Worm (Caenorhabditis elegans) whole organism, L3 larva: Measurements from ENCODE around the gene sru-30.

Experiments used
- R02D3.7 ChIP-seq: fragments of 150-350 bp; optimal IDR thresholded peaks from 2 replicates; lab custom pipeline; 2014; ENCODE audit warnings: missing biosample characterization, missing genetic modification characterization
- ceh-16 ChIP-seq: sonication (generic microtip); optimal IDR thresholded peaks from 2 replicates; lab custom pipeline; 2017; ENCODE audit warnings: missing biosample characterization, missing genetic modification characterization
- ceh-28 ChIP-seq: fragments of 150-350 bp; optimal IDR thresholded peaks from 2 replicates; lab custom pipeline; 2014; ENCODE audit warnings: missing biosample characterization, missing genetic modification reagents, missing genetic modification characterization
- ceh-82 ChIP-seq: fragments of 150-350 bp; optimal IDR thresholded peaks from 2 replicates; lab custom pipeline; 2014; ENCODE audit warnings: missing biosample characterization, missing genetic modification characterization
- ceh-9 ChIP-seq: sonication (generic microtip); optimal IDR thresholded peaks from 2 replicates; lab custom pipeline; 2018; ENCODE audit warnings: missing biosample characterization, missing genetic modification characterization
- daf-12 ChIP-seq: fragments of 150-350 bp; optimal IDR thresholded peaks from 2 replicates; lab custom pipeline; 2014; ENCODE audit warnings: missing biosample characterization, missing genetic modification reagents, missing genetic modification characterization
- egl-27 ChIP-seq: sonication (generic microtip); optimal IDR thresholded peaks from 4 replicates; lab custom pipeline; 2017; ENCODE audit warnings: missing biosample characterization, missing genetic modification reagents, missing genetic modification characterization
- elt-1 ChIP-seq: fragments of 150-350 bp; optimal IDR thresholded peaks from 2 replicates; lab custom pipeline; 2014; ENCODE audit warnings: missing biosample characterization, missing genetic modification characterization
- elt-2 ChIP-seq: sonication (generic microtip); optimal IDR thresholded peaks from 2 replicates; lab custom pipeline; 2016; ENCODE audit warnings: missing genetic modification reagents, mild to moderate bottlenecking, missing genetic modification characterization, missing compliant biosample characterization
- elt-3 ChIP-seq, 3 experiments: fragments of 150-350 bp in 1 of 3; sonication (generic microtip) in 2 of 3; optimal IDR thresholded peaks; 2 replicates in 2 of 3; 4 replicates in 1 of 3; lab custom pipeline; 2014 to 2017; ENCODE audit warnings: missing biosample characterization in 3 of 3, missing genetic modification characterization in 3 of 3
- eor-1 ChIP-seq, 2 experiments: fragments of 150-350 bp; optimal IDR thresholded peaks; 2 replicates each; lab custom pipeline; 2014 to 2018; ENCODE audit warnings: missing biosample characterization in 2 of 2, missing genetic modification characterization in 2 of 2
- fkh-10 ChIP-seq: sonication (generic microtip); optimal IDR thresholded peaks from 2 replicates; lab custom pipeline; 2017; ENCODE audit warnings: missing biosample characterization, missing genetic modification reagents, missing genetic modification characterization
- fkh-2 ChIP-seq: fragments of 150-350 bp; optimal IDR thresholded peaks from 2 replicates; lab custom pipeline; 2014; ENCODE audit warnings: missing biosample characterization, missing genetic modification reagents, missing genetic modification characterization
- fos-1 ChIP-seq: fragments of 150-350 bp; optimal IDR thresholded peaks from 2 replicates; lab custom pipeline; 2014; ENCODE audit warnings: missing biosample characterization, missing genetic modification characterization
- hmg-11 ChIP-seq: sonication (generic microtip); optimal IDR thresholded peaks from 2 replicates; lab custom pipeline; 2016; ENCODE audit warnings: missing genetic modification characterization, missing compliant biosample characterization
- jun-1 ChIP-seq: fragments of 150-350 bp; optimal IDR thresholded peaks from 2 replicates; lab custom pipeline; 2014; ENCODE audit warnings: missing biosample characterization, missing genetic modification reagents, missing genetic modification characterization
- lin-15B ChIP-seq: fragments of 150-350 bp; optimal IDR thresholded peaks from 2 replicates; lab custom pipeline; 2014; ENCODE audit warnings: missing biosample characterization, missing genetic modification characterization
- lsy-12 ChIP-seq: sonication (generic microtip); optimal IDR thresholded peaks from 2 replicates; lab custom pipeline; 2016; ENCODE audit warnings: mild to moderate bottlenecking, missing genetic modification characterization, missing compliant biosample characterization
- mdl-1 ChIP-seq: fragments of 150-350 bp; optimal IDR thresholded peaks from 2 replicates; lab custom pipeline; 2014; ENCODE audit warnings: missing biosample characterization, missing genetic modification characterization
- nfya-1 ChIP-seq: sonication (generic microtip); optimal IDR thresholded peaks from 2 replicates; lab custom pipeline; 2017; ENCODE audit warnings: missing genetic modification characterization, mild to moderate bottlenecking, missing compliant biosample characterization, antibody characterized with exemption, moderate library complexity; ENCODE audit not compliant: insufficient read depth
- nhr-11 ChIP-seq: fragments of 150-350 bp; optimal IDR thresholded peaks from 2 replicates; lab custom pipeline; 2014; ENCODE audit warnings: missing biosample characterization, missing genetic modification characterization
- nhr-12 ChIP-seq: fragments of 150-350 bp; optimal IDR thresholded peaks from 2 replicates; lab custom pipeline; 2014; ENCODE audit warnings: missing biosample characterization, missing genetic modification characterization
- nhr-237 ChIP-seq: fragments of 150-350 bp; optimal IDR thresholded peaks from 2 replicates; lab custom pipeline; 2014; ENCODE audit warnings: missing biosample characterization, missing genetic modification characterization
- nhr-25 ChIP-seq: sonication (generic microtip); optimal IDR thresholded peaks from 2 replicates; lab custom pipeline; 2017; ENCODE audit warnings: missing biosample characterization, missing genetic modification characterization
- nhr-28 ChIP-seq: fragments of 150-350 bp; optimal IDR thresholded peaks from 2 replicates; lab custom pipeline; 2014; ENCODE audit warnings: missing biosample characterization, missing genetic modification characterization
- nhr-67 ChIP-seq: fragments of 150-350 bp; optimal IDR thresholded peaks from 2 replicates; lab custom pipeline; 2014; ENCODE audit warnings: missing biosample characterization, missing genetic modification characterization
- nhr-76 ChIP-seq: fragments of 150-350 bp; sonication (generic microtip); optimal IDR thresholded peaks from 5 replicates; lab custom pipeline; 2014; ENCODE audit warnings: missing biosample characterization, missing genetic modification characterization
- nhr-77 ChIP-seq: fragments of 150-350 bp; optimal IDR thresholded peaks from 2 replicates; lab custom pipeline; 2014; ENCODE audit warnings: missing biosample characterization, missing genetic modification characterization
- pha-4 ChIP-seq: fragments of 150-350 bp; optimal IDR thresholded peaks from 2 replicates; lab custom pipeline; 2014; ENCODE audit warnings: missing biosample characterization, missing genetic modification reagents, missing genetic modification characterization
- sea-2 ChIP-seq: fragments of 150-350 bp; sonication (generic microtip); optimal IDR thresholded peaks from 4 replicates; lab custom pipeline; 2014; ENCODE audit warnings: missing biosample characterization, missing genetic modification reagents, missing genetic modification characterization
- skn-1 ChIP-seq: fragments of 150-350 bp; optimal IDR thresholded peaks from 2 replicates; lab custom pipeline; 2014; ENCODE audit warnings: missing biosample characterization, missing genetic modification characterization
- snpc-4 ChIP-seq: fragments of 150-350 bp; optimal IDR thresholded peaks from 2 replicates; lab custom pipeline; 2014; ENCODE audit warnings: missing biosample characterization, missing genetic modification characterization
- unc-62 ChIP-seq: fragments of 150-350 bp; sonication (generic microtip); optimal IDR thresholded peaks from 4 replicates; lab custom pipeline; 2014; ENCODE audit warnings: missing biosample characterization, missing genetic modification reagents, missing genetic modification characterization
- zag-1 ChIP-seq: fragments of 150-350 bp; optimal IDR thresholded peaks from 2 replicates; lab custom pipeline; 2014; ENCODE audit warnings: missing biosample characterization, missing genetic modification characterization
- ztf-11 ChIP-seq: fragments of 150-350 bp; optimal IDR thresholded peaks from 2 replicates; lab custom pipeline; 2014; ENCODE audit warnings: missing biosample characterization, missing genetic modification characterization
- ztf-4 ChIP-seq: fragments of 150-350 bp; optimal IDR thresholded peaks from 2 replicates; lab custom pipeline; 2014; ENCODE audit warnings: missing biosample characterization, missing genetic modification characterization

The sru-30 gene

DNA sequence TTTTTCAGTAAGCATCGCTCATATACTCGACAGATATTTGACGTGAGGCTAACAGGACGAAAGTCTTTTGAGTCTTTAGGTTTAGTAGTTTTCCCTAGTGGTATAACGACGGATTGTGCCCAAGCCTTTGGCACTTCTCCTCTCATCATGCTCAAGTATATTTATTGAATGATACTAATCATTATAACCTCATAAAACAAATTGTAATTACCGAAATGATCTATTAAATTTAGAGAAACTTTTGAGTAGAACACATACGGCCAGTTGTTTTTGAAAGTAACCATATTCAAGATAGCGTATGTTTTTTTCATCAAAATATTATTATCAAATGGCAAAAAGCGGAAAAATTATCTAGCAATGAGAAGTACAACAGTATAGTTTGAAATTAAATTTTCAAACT lies 42.3 kb upstream of the sru-30 start:
- TF ChIP-seq zag-1 (tag; lab: Kevin White, UChicago) (no peak), ceh-28 (tag; lab: Kevin White, UChicago) (no peak), nhr-11 (tag; lab: Kevin White, UChicago) (no peak), ceh-16 (tag; lab: Kevin White, UChicago) (no peak), ztf-4 (tag; lab: Kevin White, UChicago) (no peak)

DNA sequence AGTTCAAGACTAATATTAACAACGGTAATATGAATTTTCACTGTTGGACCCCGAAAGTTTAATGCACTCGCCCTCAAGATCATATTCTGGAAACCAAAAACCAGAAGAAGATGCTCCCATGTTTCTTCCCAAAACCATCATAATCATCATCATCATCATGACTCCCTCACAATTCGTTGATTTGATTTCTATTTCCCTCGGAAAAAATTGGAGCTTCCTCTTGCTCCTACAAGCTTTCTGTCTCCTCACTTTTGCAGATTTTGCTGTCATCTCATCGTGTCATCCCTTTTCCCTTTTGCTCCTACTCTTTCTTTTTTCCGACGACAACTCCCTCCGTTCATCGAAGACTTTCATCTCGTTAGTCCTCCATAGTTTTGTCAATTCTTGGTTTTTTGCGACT lies 41.7 kb upstream of the sru-30 start, which contains the start of gene F46B6.2:
TSS of gene F46B6.2 (plus strand) at position 316 of the 400 bp plus-strand sequence.
- no peak for TF ChIP-seq nhr-67
- no peak for TF ChIP-seq elt-3 (tag; optimal IDR thresholded peaks at IDR 0.05; lab: Kevin White, UChicago)
- no peak for TF ChIP-seq nhr-237 (tag; lab: Kevin White, UChicago)
- TF ChIP-seq nhr-28 (tag; lab: Kevin White, UChicago), result no peak
- no peak for TF ChIP-seq R02D3.7 (tag; lab: Kevin White, UChicago)
- TF ChIP-seq zag-1 (tag; lab: Kevin White, UChicago), result no peak
- no peak for TF ChIP-seq lsy-12
- TF ChIP-seq snpc-4 (tag; lab: Kevin White, UChicago), result no peak
- no peak for TF ChIP-seq nfya-1 (tag; lab: Kevin White, UChicago)
- TF ChIP-seq egl-27 (tag; lab: Kevin White, UChicago), result no peak
- no peak for TF ChIP-seq ceh-9 (tag; lab: Kevin White, UChicago)
- TF ChIP-seq mdl-1, result no peak
- no peak for TF ChIP-seq daf-12 (tag; lab: Kevin White, UChicago)
- no peak for TF ChIP-seq ztf-11
- TF ChIP-seq nhr-77 (tag; lab: Kevin White, UChicago), result no peak
- TF ChIP-seq elt-2, result no peak
- no peak for TF ChIP-seq lin-15B (tag; lab: Kevin White, UChicago)
- TF ChIP-seq unc-62, result no peak
- TF ChIP-seq fos-1 (tag; lab: Kevin White, UChicago), result no peak
- TF ChIP-seq nhr-25 (tag; lab: Kevin White, UChicago), result no peak
- TF ChIP-seq, all 47 proteins: peak for 0

DNA sequence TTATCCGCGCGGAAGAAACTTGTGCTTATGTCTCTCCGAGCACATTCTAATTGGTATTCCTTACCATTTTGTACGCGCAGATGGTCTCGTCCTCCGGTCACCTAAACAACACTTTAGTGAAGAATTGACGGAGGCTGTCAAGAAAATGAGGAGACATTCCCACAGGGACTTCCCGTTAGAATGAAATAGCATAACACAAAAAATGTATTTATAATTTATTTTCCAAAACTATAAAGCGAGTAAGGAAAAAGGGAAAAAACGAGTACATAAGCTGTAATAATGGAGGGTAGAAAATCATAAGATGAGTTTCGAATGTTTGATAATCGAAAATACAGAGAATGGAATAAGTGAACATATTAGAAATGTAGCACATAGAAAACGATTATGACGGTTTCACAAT lies 37.9 kb upstream of the sru-30 start, which contains the start of gene F46B6.12:
TSS of gene F46B6.12 (minus strand) at position 101 of the 400 bp plus-strand sequence.
- TF ChIP-seq sea-2 (no peak), nhr-76 (tag; lab: Kevin White, UChicago) (no peak), ceh-16 (tag; lab: Kevin White, UChicago) (no peak), snpc-4 (tag; lab: Kevin White, UChicago) (no peak), ceh-82 (tag; lab: Kevin White, UChicago) (no peak), ztf-11 (no peak), fkh-10 (GFP tag; lab: Kevin White, UChicago) (no peak), elt-3 (tag; optimal IDR thresholded peaks at IDR 0.05; lab: Kevin White, UChicago) (no peak), nhr-237 (tag; lab: Kevin White, UChicago) (no peak), unc-62 (no peak), jun-1 (tag; lab: Kevin White, UChicago) (no peak), nhr-28 (tag; lab: Kevin White, UChicago) (no peak), nhr-12 (tag; lab: Kevin White, UChicago) (no peak), eor-1 (tag; optimal IDR thresholded peaks at IDR 0.05; lab: Kevin White, UChicago) (no peak), pha-4 (no peak), skn-1 (tag; lab: Kevin White, UChicago) (no peak)

DNA sequence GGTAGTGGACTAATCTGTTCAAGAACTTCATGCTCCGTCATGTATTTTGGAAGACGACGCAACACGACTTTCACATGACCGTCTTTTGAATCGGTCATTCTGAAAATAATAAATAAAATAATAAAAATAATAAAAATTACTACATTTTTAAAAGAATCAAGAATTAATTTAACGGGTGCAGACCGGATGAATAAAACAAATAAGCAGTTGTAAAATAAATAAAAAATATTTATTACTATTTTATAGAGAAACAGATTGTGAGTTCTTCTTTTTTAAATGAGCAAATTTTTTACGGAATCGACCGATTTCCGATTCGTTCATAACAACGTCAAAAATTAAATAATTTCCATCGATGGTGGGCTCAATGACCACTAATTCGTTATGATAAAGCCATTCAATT lies 36.0 kb upstream of the sru-30 start, which contains the start of gene smg-4:
TSS of gene smg-4 (minus strand) at position 101 of the 400 bp plus-strand sequence.
- TF ChIP-seq fkh-2 (tag; lab: Kevin White, UChicago) (no peak), daf-12 (tag; lab: Kevin White, UChicago) (no peak), hmg-11 (tag; lab: Kevin White, UChicago) (no peak), mdl-1 (no peak), skn-1 (tag; lab: Kevin White, UChicago) (no peak), eor-1 (tag; optimal IDR thresholded peaks at IDR 0.05; lab: Kevin White, UChicago) (no peak), elt-1 (no peak), egl-27 (tag; lab: Kevin White, UChicago) (no peak)
